Fruit fly (Drosophila melanogaster) whole organism, embryonic: ENCODE data around the gene BthD.
A peak's percentile ranks its signal among the peaks of the same experiment; 100 is the strongest.

ENCODE experiments used
- B-H1 ChIP-seq: fragments of 200-800 bp; sonication (Bioruptor generic); IDR thresholded peaks from 3 replicates; pipeline ENCODE4 v1.3.6; 2022; ENCODE audit warnings: missing biosample characterization, missing genetic modification characterization
- Bdp1 ChIP-seq: fragments of 200-800 bp; sonication (Bioruptor generic); optimal IDR thresholded peaks from 3 replicates; lab custom pipeline; 2016; ENCODE audit warnings: missing biosample characterization, missing genetic modification characterization
- Blimp-1 ChIP-seq: fragments of 200-800 bp; sonication (Bioruptor generic); optimal IDR thresholded peaks from 3 replicates; lab custom pipeline; 2018; ENCODE audit warnings: missing biosample characterization, missing genetic modification characterization, mild to moderate bottlenecking, moderate library complexity, missing genetic modification reagents
- BtbVII ChIP-seq: fragments of 200-800 bp; sonication (Bioruptor generic); optimal IDR thresholded peaks from 3 replicates; lab custom pipeline; 2017; ENCODE audit warnings: missing biosample characterization, mild to moderate bottlenecking, missing genetic modification characterization
- CG11398 ChIP-seq: fragments of 200-800 bp; sonication (Bioruptor generic); optimal IDR thresholded peaks from 2 replicates; lab custom pipeline; 2016; ENCODE audit warnings: missing biosample characterization, missing genetic modification characterization
- CG12659 ChIP-seq: fragments of 200-800 bp; sonication (Bioruptor generic); optimal IDR thresholded peaks from 3 replicates; lab custom pipeline; 2017; ENCODE audit warnings: mild to moderate bottlenecking, missing biosample characterization, missing genetic modification reagents, missing genetic modification characterization
- CG14860 ChIP-seq: fragments of 200-800 bp; sonication (Bioruptor generic); IDR thresholded peaks from 3 replicates; pipeline ENCODE4 v1.3.6; 2022; ENCODE audit warnings: missing biosample characterization, missing genetic modification characterization; ENCODE audit not compliant: partially characterized antibody
- CG15269 ChIP-seq: fragments of 200-800 bp; sonication (Bioruptor generic); optimal IDR thresholded peaks from 2 replicates; lab custom pipeline; 2018; ENCODE audit warnings: missing biosample characterization, mild to moderate bottlenecking, missing genetic modification characterization, moderate library complexity
- CG1792 ChIP-seq: fragments of 200-800 bp; sonication (Bioruptor generic); optimal IDR thresholded peaks from 2 replicates; lab custom pipeline; 2016; ENCODE audit warnings: missing biosample characterization, missing genetic modification characterization
- CG18262 ChIP-seq: fragments of 200-800 bp; optimal IDR thresholded peaks from 3 replicates; lab custom pipeline; 2019; ENCODE audit warnings: missing biosample characterization, mild to moderate bottlenecking, missing genetic modification characterization, moderate library complexity
- CG18599 ChIP-seq: fragments of 200-800 bp; sonication (Bioruptor generic); optimal IDR thresholded peaks from 3 replicates; lab custom pipeline; 2017; ENCODE audit warnings: missing biosample characterization, missing genetic modification characterization, mild to moderate bottlenecking, moderate library complexity, missing genetic modification reagents
- CG18619 ChIP-seq: fragments of 200-800 bp; sonication (Bioruptor generic); optimal IDR thresholded peaks from 3 replicates; lab custom pipeline; 2017; ENCODE audit warnings: missing biosample characterization, mild to moderate bottlenecking, missing genetic modification characterization
- CG2129 ChIP-seq: fragments of 200-800 bp; sonication (Bioruptor generic); IDR thresholded peaks from 2 replicates; pipeline ENCODE4 v1.3.6; 2022; ENCODE audit warnings: missing biosample characterization, missing genetic modification characterization; ENCODE audit not compliant: partially characterized antibody
- CG3065 ChIP-seq: fragments of 200-800 bp; sonication (Bioruptor generic); optimal IDR thresholded peaks from 2 replicates; lab custom pipeline; 2016; ENCODE audit warnings: missing biosample characterization, missing genetic modification characterization
- CG3163 ChIP-seq: fragments of 200-800 bp; sonication (Bioruptor generic); optimal IDR thresholded peaks from 3 replicates; lab custom pipeline; 2016; ENCODE audit warnings: missing biosample characterization, missing genetic modification characterization
- CG3847 ChIP-seq: fragments of 200-800 bp; sonication (Bioruptor generic); IDR thresholded peaks from 2 replicates; pipeline ENCODE4 v1.3.6; 2022; ENCODE audit warnings: missing biosample characterization, missing genetic modification characterization
- CG6854 ChIP-seq: fragments of 200-800 bp; sonication (Bioruptor generic); optimal IDR thresholded peaks from 3 replicates; lab custom pipeline; 2017; ENCODE audit warnings: missing biosample characterization, mild to moderate bottlenecking, missing genetic modification characterization
- CG7556 ChIP-seq: fragments of 200-800 bp; sonication (Bioruptor generic); optimal IDR thresholded peaks from 2 replicates; lab custom pipeline; 2017; ENCODE audit warnings: missing biosample characterization, mild to moderate bottlenecking, missing genetic modification characterization
- CG8290 ChIP-seq, 3 experiments: fragments of 200-800 bp; sonication (Bioruptor generic); optimal IDR thresholded peaks; 2 replicates each; lab custom pipeline; 2016 to 2019; ENCODE audit warnings: missing biosample characterization in 3 of 3, missing genetic modification characterization in 3 of 3, mild to moderate bottlenecking in 2 of 3, moderate library complexity in 1 of 3
- CG8359 ChIP-seq: fragments of 200-800 bp; sonication (Bioruptor generic); optimal IDR thresholded peaks from 2 replicates; lab custom pipeline; 2017; ENCODE audit warnings: missing biosample characterization, mild to moderate bottlenecking, missing genetic modification characterization, borderline replicate concordance
- Eip74EF ChIP-seq, 2 experiments: fragments of 200-800 bp in 1 of 2; fragments of >200 bp in 1 of 2; sonication (Bioruptor generic) in 1 of 2; optimal IDR thresholded peaks; 2 replicates each; lab custom pipeline; 2017 to 2019; ENCODE audit warnings: missing biosample characterization in 2 of 2, missing genetic modification characterization in 2 of 2, mild to moderate bottlenecking in 1 of 2, moderate library complexity in 1 of 2
- Gug ChIP-seq: fragments of 200-800 bp; sonication (Bioruptor generic); IDR thresholded peaks from 4 replicates; pipeline ENCODE4 v1.3.6; 2022; ENCODE audit warnings: missing biosample characterization, missing genetic modification characterization
- Hmx ChIP-seq: fragments of 200-800 bp; sonication (Bioruptor generic); optimal IDR thresholded peaks from 2 replicates; lab custom pipeline; 2016; ENCODE audit warnings: missing biosample characterization, missing genetic modification characterization
- Mes4 ChIP-seq: fragments of 200-800 bp; sonication (Bioruptor generic); optimal IDR thresholded peaks from 2 replicates; lab custom pipeline; 2016; ENCODE audit warnings: missing biosample characterization, missing genetic modification characterization
- NC2α ChIP-seq: fragments of 200-800 bp; sonication (Bioruptor generic); optimal IDR thresholded peaks from 2 replicates; lab custom pipeline; 2016; ENCODE audit warnings: missing biosample characterization, missing genetic modification characterization
- Opbp ChIP-seq: fragments of 200-800 bp; sonication (Bioruptor generic); IDR thresholded peaks from 3 replicates; pipeline ENCODE4 v1.3.6; 2022; ENCODE audit warnings: missing biosample characterization, missing genetic modification characterization; ENCODE audit not compliant: partially characterized antibody
- Sox102F ChIP-seq: fragments of 200-800 bp; sonication (Bioruptor generic); optimal IDR thresholded peaks from 2 replicates; lab custom pipeline; 2018; ENCODE audit warnings: missing biosample characterization, mild to moderate bottlenecking, missing genetic modification characterization, moderate library complexity
- Sry-δ ChIP-seq: fragments of 200-800 bp; sonication (Bioruptor generic); optimal IDR thresholded peaks from 2 replicates; lab custom pipeline; 2016; ENCODE audit warnings: missing biosample characterization, missing genetic modification characterization
- Trl ChIP-seq, 3 experiments: fragments of >200 bp in 2 of 3; fragments of 200-800 bp in 1 of 3; sonication (Bioruptor generic) in 1 of 3; optimal IDR thresholded peaks; 2 replicates in 1 of 3; 3 replicates in 2 of 3; lab custom pipeline; 2016 to 2017; ENCODE audit warnings: missing biosample characterization in 1 of 3, missing genetic modification characterization in 1 of 3
- cas ChIP-seq: fragments of 200-800 bp; sonication (Bioruptor generic); IDR thresholded peaks from 2 replicates; pipeline ENCODE4 v1.3.6; 2022; ENCODE audit warnings: missing biosample characterization, missing genetic modification characterization
- chinmo ChIP-seq: fragments of 200-800 bp; sonication (Bioruptor generic); IDR thresholded peaks from 4 replicates; pipeline ENCODE4 v1.3.6; 2022; ENCODE audit warnings: missing biosample characterization, missing genetic modification characterization; ENCODE audit not compliant: partially characterized antibody
- da ChIP-seq: fragments of 200-800 bp; sonication (Bioruptor generic); optimal IDR thresholded peaks from 2 replicates; lab custom pipeline; 2016; ENCODE audit warnings: missing biosample characterization, missing genetic modification characterization
- dmrt99B ChIP-seq: fragments of 200-800 bp; sonication (Bioruptor generic); optimal IDR thresholded peaks from 2 replicates; lab custom pipeline; 2018; ENCODE audit warnings: missing biosample characterization, mild to moderate bottlenecking, missing genetic modification characterization, moderate library complexity
- emc ChIP-seq: fragments of 200-800 bp; sonication (Bioruptor generic); optimal IDR thresholded peaks from 2 replicates; lab custom pipeline; 2016; ENCODE audit warnings: missing biosample characterization, missing genetic modification characterization
- fu2 ChIP-seq: fragments of 200-800 bp; sonication (Bioruptor generic); optimal IDR thresholded peaks from 2 replicates; lab custom pipeline; 2016; ENCODE audit warnings: missing biosample characterization, missing genetic modification characterization
- gce ChIP-seq: fragments of 200-800 bp; sonication (Bioruptor generic); IDR thresholded peaks from 3 replicates; pipeline ENCODE4 v1.3.6; 2022; ENCODE audit warnings: missing biosample characterization, missing genetic modification characterization
- grau ChIP-seq: fragments of 200-800 bp; optimal IDR thresholded peaks from 3 replicates; lab custom pipeline; 2019; ENCODE audit warnings: missing biosample characterization, mild to moderate bottlenecking, missing genetic modification characterization, moderate library complexity
- grn ChIP-seq: fragments of 200-800 bp; sonication (Bioruptor generic); optimal IDR thresholded peaks from 3 replicates; lab custom pipeline; 2017; ENCODE audit warnings: missing biosample characterization, missing genetic modification characterization
- h ChIP-seq: fragments of >200 bp; optimal IDR thresholded peaks from 2 replicates; lab custom pipeline; 2017
- inv ChIP-seq: fragments of 200-800 bp; sonication (Bioruptor generic); IDR thresholded peaks from 2 replicates; pipeline ENCODE4 v1.3.6; 2022; ENCODE audit warnings: missing biosample characterization, missing genetic modification characterization; ENCODE audit not compliant: partially characterized antibody
- knrl ChIP-seq: fragments of 200-800 bp; sonication (Bioruptor generic); IDR thresholded peaks from 3 replicates; pipeline ENCODE4 v1.3.6; 2022; ENCODE audit warnings: missing biosample characterization, missing genetic modification characterization; ENCODE audit not compliant: partially characterized antibody
- mirr ChIP-seq: fragments of 200-800 bp; sonication (Bioruptor generic); optimal IDR thresholded peaks from 3 replicates; lab custom pipeline; 2018; ENCODE audit warnings: missing biosample characterization, mild to moderate bottlenecking, missing genetic modification characterization
- org-1 ChIP-seq: fragments of 200-800 bp; sonication (Bioruptor generic); optimal IDR thresholded peaks from 2 replicates; lab custom pipeline; 2017; ENCODE audit warnings: missing biosample characterization, missing genetic modification characterization
- pzg ChIP-seq: fragments of 200-800 bp; sonication (Bioruptor generic); optimal IDR thresholded peaks from 3 replicates; lab custom pipeline; 2018; ENCODE audit warnings: missing biosample characterization, mild to moderate bottlenecking, missing genetic modification characterization, moderate library complexity
- unpg ChIP-seq: fragments of 200-800 bp; sonication (Bioruptor generic); optimal IDR thresholded peaks from 3 replicates; lab custom pipeline; 2018; ENCODE audit warnings: missing biosample characterization, mild to moderate bottlenecking, missing genetic modification characterization, moderate library complexity
- wek ChIP-seq: fragments of 200-800 bp; sonication (Bioruptor generic); optimal IDR thresholded peaks from 3 replicates; lab custom pipeline; 2018; ENCODE audit warnings: missing biosample characterization, mild to moderate bottlenecking, missing genetic modification characterization, moderate library complexity
- zfh1 ChIP-seq: fragments of 200-800 bp; sonication (Bioruptor generic); IDR thresholded peaks from 3 replicates; pipeline ENCODE4 v1.3.6; 2022; ENCODE audit warnings: missing biosample characterization, missing genetic modification characterization

Gene BthD

DNA sequence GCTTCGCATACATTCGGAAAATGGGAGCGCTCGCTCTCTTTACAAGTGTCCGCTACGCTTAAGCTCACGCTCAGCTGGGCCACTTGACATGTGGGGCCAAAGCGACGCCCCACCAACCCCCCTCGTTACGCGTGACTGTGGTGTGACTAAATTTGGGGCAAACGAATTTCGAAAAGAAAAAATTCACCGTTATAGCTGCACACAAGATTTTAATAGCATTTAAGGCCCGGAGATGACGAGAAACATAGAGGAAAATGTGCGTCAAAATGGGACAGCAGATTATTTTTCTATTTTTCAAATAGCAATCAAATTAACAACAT, 28.7 kb downstream of the BthD start (continued):
- TF ChIP-seq pzg (GFP tag; lab: Kevin White, UChicago) (no peak), CG3847 (GFP tag; lab: Robert Waterston, UW) (no peak), CG8359 (GFP tag; lab: Kevin White, UChicago) (no peak), Blimp-1 (GFP tag; lab: Kevin White, UChicago) (no peak), chinmo (GFP tag; lab: Robert Waterston, UW) (0 out of 4 replicates have a peak, but pooled peaks have one; percentile 33), CG11398 (GFP tag; lab: Kevin White, UChicago) (no peak), CG18262 (tag; lab: Kevin White, UChicago) (no peak), Opbp (GFP tag; lab: Robert Waterston, UW) (0 out of 3 replicates have a peak, but pooled peaks have one; percentile 1), emc (GFP tag; lab: Kevin White, UChicago) (no peak), CG15269 (tag; lab: Kevin White, UChicago) (no peak), Mes4 (GFP tag; lab: Kevin White, UChicago) (no peak), CG8290 (GFP tag; optimal IDR thresholded peaks at IDR 0.05; lab: Kevin White, UChicago) (no peak), CG8290 (tag; optimal IDR thresholded peaks at IDR 0.05; lab: Kevin White, UChicago) (no peak), h (lab: Kevin White, UChicago) (no peak), knrl (GFP tag; lab: Robert Waterston, UW) (0 out of 3 replicates have a peak, but pooled peaks have one; percentile 3), Trl (optimal IDR thresholded peaks at IDR 0.05; lab: Kevin White, UChicago) (peak in 1 of 2 experiments; percentile 42), Trl (GFP tag; optimal IDR thresholded peaks at IDR 0.05; lab: Kevin White, UChicago) (no peak), fu2 (no peak), CG6854 (GFP tag; lab: Kevin White, UChicago) (no peak), zfh1 (GFP tag; lab: Robert Waterston, UW) (no peak), BtbVII (GFP tag; lab: Kevin White, UChicago) (no peak), Sry-δ (no peak), dmrt99B (tag; lab: Kevin White, UChicago) (no peak), CG18619 (no peak)

DNA sequence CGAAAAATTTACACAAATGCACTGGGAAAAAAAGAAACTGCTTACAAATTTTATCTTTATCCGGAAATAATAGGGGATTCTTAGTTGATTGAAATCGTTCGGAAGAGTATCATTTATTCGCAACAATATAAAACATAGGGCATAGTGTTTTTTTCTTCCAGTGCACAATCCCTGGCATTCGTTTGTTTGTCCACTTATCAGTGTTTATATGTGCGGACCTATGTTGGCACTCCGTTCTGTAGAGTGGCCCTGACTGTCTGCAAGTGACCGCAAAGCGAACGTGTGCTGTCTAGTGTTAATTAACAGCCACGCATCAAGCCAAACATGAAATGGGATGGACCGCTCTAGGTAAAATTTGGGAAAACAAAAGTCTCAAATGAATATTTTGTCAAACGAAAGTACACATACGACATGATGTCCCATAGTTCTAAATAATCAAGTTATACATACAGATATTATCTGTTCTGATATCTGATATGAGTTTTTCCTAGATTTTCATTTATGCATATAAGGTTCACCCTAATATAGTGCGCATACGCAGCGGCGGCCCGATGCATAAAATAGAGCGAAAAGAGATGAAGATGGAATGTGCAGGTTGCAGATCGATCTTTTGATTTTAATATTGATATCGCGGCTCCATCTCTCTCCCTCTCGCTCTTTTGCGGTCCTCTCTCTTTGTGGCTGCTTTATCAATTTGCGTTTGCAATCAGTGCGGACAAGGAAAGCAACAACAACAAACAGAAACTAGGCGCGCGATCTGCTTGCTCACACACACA, 29.4 kb downstream of the BthD start:
- TF ChIP-seq CG3065: peak; percentile 73
- TF ChIP-seq wek (GFP tag; lab: Kevin White, UChicago): peak; percentile 78
- TF ChIP-seq mirr (GFP tag; lab: Kevin White, UChicago): peak; percentile 60
- TF ChIP-seq NC2α (GFP tag; lab: Kevin White, UChicago): peak; percentile 72
- TF ChIP-seq inv (GFP tag; lab: Robert Waterston, UW): no peak
- TF ChIP-seq gce (GFP tag; lab: Robert Waterston, UW): peak; percentile 81
- TF ChIP-seq B-H1 (GFP tag; lab: Robert Waterston, UW): peak; percentile 89
- TF ChIP-seq unpg (GFP tag; lab: Kevin White, UChicago): peak; percentile 91
- peak; percentile 87 for TF ChIP-seq cas
- TF ChIP-seq CG14860 (GFP tag; lab: Robert Waterston, UW): no peak
- peak; percentile 78 for TF ChIP-seq CG3163 (GFP tag; lab: Kevin White, UChicago)
- peak; percentile 89 for TF ChIP-seq org-1 (GFP tag; lab: Kevin White, UChicago)
- TF ChIP-seq Gug (GFP tag; lab: Robert Waterston, UW): peak; percentile 91
- peak in 1 of 2 experiments; percentile 86 for TF ChIP-seq Eip74EF (GFP tag; optimal IDR thresholded peaks at IDR 0.05; lab: Kevin White, UChicago)
- TF ChIP-seq Sox102F (GFP tag; lab: Kevin White, UChicago): peak; percentile 95
- TF ChIP-seq grau (tag; lab: Kevin White, UChicago): peak; percentile 93
- peak; percentile 87 for TF ChIP-seq Hmx (GFP tag; lab: Kevin White, UChicago)
- peak; percentile 92 for TF ChIP-seq CG1792 (GFP tag; lab: Kevin White, UChicago)
- TF ChIP-seq CG2129: no peak
- TF ChIP-seq CG18599 (GFP tag; lab: Kevin White, UChicago): peak; percentile 94
- peak; percentile 87 for TF ChIP-seq Bdp1 (GFP tag; lab: Kevin White, UChicago)
- peak; percentile 96 for TF ChIP-seq CG12659 (GFP tag; lab: Kevin White, UChicago)
- peak; percentile 91 for TF ChIP-seq CG7556 (GFP tag; lab: Kevin White, UChicago)
- peak; percentile 94 for TF ChIP-seq grn
- peak; percentile 89 for TF ChIP-seq da (GFP tag; lab: Kevin White, UChicago)
